Fruit fly (Drosophila melanogaster): ENCODE data around the gene CG5860.

CG5860 gene

DNA sequence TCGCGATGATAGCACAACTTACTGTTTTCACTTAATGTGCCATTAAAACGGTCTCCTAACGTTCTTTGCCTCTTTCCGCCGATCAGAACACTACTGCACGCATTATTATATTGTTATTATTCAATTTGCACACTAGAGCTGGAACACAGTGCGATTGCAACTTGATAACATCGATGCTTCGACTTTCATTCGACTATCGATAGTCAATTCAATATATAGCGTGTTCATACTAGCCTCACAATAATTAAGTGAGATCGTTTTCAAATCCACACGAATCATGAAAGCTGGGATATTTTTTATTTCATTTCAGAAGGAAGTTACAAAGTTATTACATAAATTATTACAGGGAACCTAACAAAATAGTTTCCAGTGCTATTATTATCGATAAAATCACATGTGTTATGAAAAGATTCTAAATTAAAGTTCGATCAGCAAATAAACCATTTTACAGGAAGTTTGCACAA, 8.1 kb upstream of the CG5860 start (continued):
- no peak for TF ChIP-seq emc (GFP tag; optimal IDR thresholded peaks at IDR 0.05)
- TF ChIP-seq CG11504 (tag; optimal IDR thresholded peaks at IDR 0.05): peak; percentile 60
- TF ChIP-seq gce (GFP tag; IDR thresholded peaks at IDR 0.05): no peak
- TF ChIP-seq CG10209 (GFP tag; optimal IDR thresholded peaks at IDR 0.05): peak; percentile 43
- TF ChIP-seq al (GFP tag; IDR thresholded peaks at IDR 0.05): peak; percentile 62; the same call in 1 of the 2 replicates
- TF ChIP-seq CG31224 (GFP tag; IDR thresholded peaks at IDR 0.05): no peak
- peak; percentile 65 for TF ChIP-seq CG30403 (GFP tag; optimal IDR thresholded peaks at IDR 0.05)
- peak; percentile 91 for TF ChIP-seq Sry-δ (GFP tag; optimal IDR thresholded peaks at IDR 0.05)
- TF ChIP-seq CG10462 (GFP tag; optimal IDR thresholded peaks at IDR 0.05): no peak
- TF ChIP-seq Abd-B (GFP tag; optimal IDR thresholded peaks at IDR 0.05): no peak
- no peak for TF ChIP-seq oc (tag; optimal IDR thresholded peaks at IDR 0.05)
- TF ChIP-seq nerfin-2 (GFP tag; IDR thresholded peaks at IDR 0.05; ENCODE audit: partially characterized antibody): peak; percentile 75
- TF ChIP-seq dysf (GFP tag; IDR thresholded peaks at IDR 0.05): 0 out of 3 replicates have a peak, but pooled peaks have one; percentile 24

DNA sequence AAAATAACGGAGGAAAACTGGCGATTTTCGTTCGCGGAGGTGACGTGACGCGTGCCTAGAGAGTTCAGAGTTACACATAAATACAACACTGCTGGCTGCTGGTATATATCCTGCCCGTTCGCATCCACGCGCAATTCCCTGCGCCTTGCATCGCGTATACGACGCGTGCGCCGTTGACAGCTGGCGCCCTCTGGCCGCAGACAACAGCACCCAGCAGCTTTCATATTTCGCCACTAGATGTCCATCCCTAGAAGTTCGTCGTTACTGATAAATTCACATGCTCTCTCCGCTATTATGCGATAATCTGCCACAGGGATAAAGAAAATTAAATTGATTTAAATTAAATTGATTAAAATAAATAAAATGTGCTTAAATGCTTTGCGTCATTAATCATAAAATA, 7.0 kb upstream of the CG5860 start, which contains the start of gene Sur-8:
Gene Sur-8, minus strand, starts transcription at position 82 of the 400 bp plus-strand sequence.
- TF ChIP-seq her (GFP tag; optimal IDR thresholded peaks at IDR 0.05) (peak; percentile 65), CG4707 (GFP tag; optimal IDR thresholded peaks at IDR 0.05) (no peak), sob (GFP tag; IDR thresholded peaks at IDR 0.05) (peak; percentile 67), CG12769 (tag; optimal IDR thresholded peaks at IDR 0.05) (peak; percentile 64), CG11695 (GFP tag; IDR thresholded peaks at IDR 0.05) (no peak), pnt (GFP tag; optimal IDR thresholded peaks at IDR 0.05) (peak; percentile 65), fd96Cb (tag; optimal IDR thresholded peaks at IDR 0.05) (peak; percentile 1), CG13775 (GFP tag; optimal IDR thresholded peaks at IDR 0.05) (peak; percentile 30), Sox102F (GFP tag; optimal IDR thresholded peaks at IDR 0.05) (peak; percentile 68), Opbp (GFP tag; IDR thresholded peaks at IDR 0.05; ENCODE audit: partially characterized antibody) (peak; percentile 50; the same call in 2 of the 3 replicates), CG10979 (tag; optimal IDR thresholded peaks at IDR 0.05) (peak; percentile 88), CG2129 (GFP tag; IDR thresholded peaks at IDR 0.05; ENCODE audit: partially characterized antibody) (no peak), CG43689 (GFP tag; IDR thresholded peaks at IDR 0.05) (peak; percentile 48), org-1 (GFP tag; optimal IDR thresholded peaks at IDR 0.05) (peak; percentile 24), CG7372 (GFP tag; IDR thresholded peaks at IDR 0.05) (peak; percentile 98), Camta (GFP tag; optimal IDR thresholded peaks at IDR 0.05) (peak; percentile 45), CG4282 (GFP tag; optimal IDR thresholded peaks at IDR 0.05) (no peak), Ets65A (GFP tag) (peak; percentile 92), CG7357 (GFP tag; IDR thresholded peaks at IDR 0.05) (peak; percentile 34; the same call in 1 of the 3 replicates), Hmr (GFP tag; optimal IDR thresholded peaks at IDR 0.05) (peak; percentile 76), CG12104 (GFP tag; optimal IDR thresholded peaks at IDR 0.05) (no peak), Scr (GFP tag; IDR thresholded peaks at IDR 0.05; ENCODE audit: partially characterized antibody) (peak; percentile 21; the same call in 1 of the 2 replicates), HmgD (GFP tag; optimal IDR thresholded peaks at IDR 0.05) (peak; percentile 46), fd3F (GFP tag; optimal IDR thresholded peaks at IDR 0.05) (peak; percentile 29), insv (GFP tag; optimal IDR thresholded peaks at IDR 0.05) (no peak), CG12219 (GFP tag; optimal IDR thresholded peaks at IDR 0.05) (peak; percentile 43), CG1603 (tag; optimal IDR thresholded peaks at IDR 0.05) (peak; percentile 73), maf-S (GFP tag; optimal IDR thresholded peaks at IDR 0.05) (peak; percentile 39), usp (GFP tag; optimal IDR thresholded peaks at IDR 0.05) (no peak), Nf-YC (tag; optimal IDR thresholded peaks at IDR 0.05) (peak; percentile 50), Oli (tag; optimal IDR thresholded peaks at IDR 0.05) (peak; percentile 28), CG4854 (GFP tag; optimal IDR thresholded peaks at IDR 0.05) (peak; percentile 36), CG17186 (GFP tag; optimal IDR thresholded peaks at IDR 0.05) (peak; percentile 48), MESR4 (GFP tag; optimal IDR thresholded peaks at IDR 0.05) (no peak), CG6791 (GFP tag; IDR thresholded peaks at IDR 0.05; ENCODE audit: partially characterized antibody) (0 out of 3 replicates have a peak, but pooled peaks have one; percentile 29), twi (tag; optimal IDR thresholded peaks at IDR 0.05) (no peak), ttk (GFP tag; IDR thresholded peaks at IDR 0.05) (peak; percentile 64)

All from whole organism, embryonic.